Worm (Caenorhabditis elegans) whole organism, early embryonic: Measurements from ENCODE around the gene nhr-142.

Experiments used
- F13C5.2 ChIP-seq: sonication (generic microtip); optimal IDR thresholded peaks from 2 replicates; lab custom pipeline; 2017; ENCODE audit warnings: mild to moderate bottlenecking, missing genetic modification characterization, inconsistent platforms, missing compliant biosample characterization
- aly-1 ChIP-seq: sonication (generic microtip); optimal IDR thresholded peaks from 2 replicates; lab custom pipeline; 2016; ENCODE audit warnings: missing genetic modification characterization, missing compliant biosample characterization
- ama-1 ChIP-seq: fragments of 150-350 bp; optimal IDR thresholded peaks from 2 replicates; lab custom pipeline; 2014
- ceh-13 ChIP-seq: fragments of 200-800 bp; sonication (Bioruptor generic); optimal IDR thresholded peaks from 2 replicates; lab custom pipeline; 2018; ENCODE audit warnings: mild to moderate bottlenecking, missing genetic modification characterization, missing compliant biosample characterization
- ets-7 ChIP-seq: sonication (generic microtip); optimal IDR thresholded peaks from 2 replicates; lab custom pipeline; 2016; ENCODE audit warnings: missing genotype, missing genetic modification characterization, missing compliant biosample characterization
- flt-1 ChIP-seq: fragments of 200-800 bp; sonication (Bioruptor generic); IDR thresholded peaks from 2 replicates; pipeline ENCODE4 v1.3.6; 2022; ENCODE audit warnings: missing genetic modification characterization, missing compliant biosample characterization
- hmbx-1 ChIP-seq: sonication (generic microtip); optimal IDR thresholded peaks from 2 replicates; lab custom pipeline; 2016; ENCODE audit warnings: mild to moderate bottlenecking, missing genetic modification characterization, missing compliant biosample characterization
- hmg-4 ChIP-seq: fragments of 200-800 bp; sonication (Bioruptor generic); optimal IDR thresholded peaks from 2 replicates; lab custom pipeline; 2018; ENCODE audit warnings: mild to moderate bottlenecking, missing genetic modification characterization, missing compliant biosample characterization
- hnd-1 ChIP-seq: sonication (generic microtip); optimal IDR thresholded peaks from 2 replicates; lab custom pipeline; 2016; ENCODE audit warnings: missing genetic modification characterization, missing compliant biosample characterization
- pes-1 ChIP-seq: fragments of 200-800 bp; sonication (Bioruptor generic); IDR thresholded peaks from 2 replicates; pipeline ENCODE4 v1.3.6; 2022; ENCODE audit warnings: missing genetic modification reagents, missing genetic modification characterization, missing compliant biosample characterization
- scrt-1 ChIP-seq: fragments of 200-800 bp; sonication (Bioruptor generic); IDR thresholded peaks from 2 replicates; pipeline ENCODE4 v1.3.6; 2022; ENCODE audit warnings: missing genetic modification characterization, missing compliant biosample characterization
- sea-1 ChIP-seq: fragments of 200-800 bp; sonication (Bioruptor generic); conservative IDR thresholded peaks from 2 replicates; pipeline ENCODE4 v1.3.6; 2022; ENCODE audit warnings: missing genetic modification characterization, missing compliant biosample characterization
- tbx-37 ChIP-seq: fragments of 200-800 bp; sonication (Bioruptor generic); conservative IDR thresholded peaks from 2 replicates; pipeline ENCODE4 v1.3.6; 2022; ENCODE audit warnings: missing genetic modification reagents, missing genetic modification characterization, missing compliant biosample characterization
- tra-4 ChIP-seq: sonication (generic microtip); optimal IDR thresholded peaks from 2 replicates; lab custom pipeline; 2017; ENCODE audit warnings: missing genetic modification characterization, missing compliant biosample characterization

ce11 chrV:5782687-5783086 lies 7.7 kb downstream of the nhr-142 start, which contains the start of gene fbxa-183:
- TF ChIP-seq flt-1, result no peak
- TF ChIP-seq ceh-13, result no peak
- no peak for TF ChIP-seq aly-1 (tag; lab: Kevin White, UChicago)
- no peak for TF ChIP-seq ama-1 (lab: Kevin White, UChicago)
- no peak for TF ChIP-seq scrt-1 (GFP tag; lab: Robert Waterston, UW)
- TF ChIP-seq hnd-1 (tag; lab: Kevin White, UChicago), result no peak
- TF ChIP-seq F13C5.2 (tag; lab: Kevin White, UChicago), result no peak
- no peak for TF ChIP-seq hmbx-1 (tag; lab: Kevin White, UChicago)
- TF ChIP-seq tbx-37 (GFP tag; lab: Robert Waterston, UW), result no peak
- no peak for TF ChIP-seq hmg-4 (GFP tag; lab: Kevin White, UChicago)
- TF ChIP-seq tra-4 (tag; lab: Kevin White, UChicago), result no peak
- no peak for TF ChIP-seq sea-1 (GFP tag; lab: Robert Waterston, UW)
- TF ChIP-seq pes-1 (GFP tag; lab: Robert Waterston, UW), result no peak
- TF ChIP-seq ets-7 (tag; lab: Kevin White, UChicago), result no peak
